Fruit fly (Drosophila melanogaster) S2 (cell line): ENCODE data around the gene Stim.

Experiments
- CG8478 ChIP-seq: fragments of >200 bp; optimal IDR thresholded peaks from 2 replicates; lab custom pipeline; 2018
- CTCF ChIP-seq, 2 experiments: fragments of >200 bp; optimal IDR thresholded peaks; 2 replicates each; lab custom pipeline; 2018

Stim gene

DNA sequence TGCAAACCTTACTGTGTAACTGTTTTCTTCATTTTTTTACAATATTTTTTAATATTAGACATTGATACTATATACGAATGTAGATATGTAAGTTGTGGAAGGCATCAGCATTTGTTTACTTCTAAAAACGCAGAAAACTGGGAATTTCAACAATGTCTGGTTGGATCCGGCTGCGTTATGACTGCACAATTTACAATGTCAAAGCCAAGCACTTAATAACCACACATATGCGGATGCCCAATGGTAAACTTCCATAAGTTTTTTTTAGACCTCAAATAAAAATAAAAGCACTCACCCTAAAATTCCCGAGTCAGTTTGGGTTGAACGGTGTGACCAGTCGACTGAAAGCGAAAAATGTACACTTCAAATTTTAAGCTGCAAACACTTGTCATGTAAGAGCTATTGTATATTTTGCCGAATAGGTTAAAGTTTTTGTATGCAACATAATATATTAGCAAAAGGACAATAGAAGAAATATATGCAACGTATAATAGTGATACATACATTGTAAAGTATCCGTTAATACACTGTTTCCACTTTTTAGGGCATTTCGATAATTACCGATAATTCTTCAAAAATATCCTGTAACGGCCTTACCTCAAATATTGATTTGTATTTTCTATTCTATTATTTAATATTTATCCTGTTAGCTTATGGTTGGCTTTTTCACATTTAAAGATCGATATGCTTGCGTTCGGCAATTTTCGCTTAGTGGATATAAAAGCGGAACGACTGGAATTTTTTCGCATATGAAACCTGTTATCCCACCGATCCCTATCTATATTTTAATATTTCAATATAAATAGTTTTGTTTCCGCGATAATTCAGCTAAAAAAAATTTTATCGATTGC, at the start of gene Stim:
Gene Stim (minus strand): TSS at position 347 of the 851 bp plus-strand sequence.
- no peak for TF ChIP-seq CG8478
- no peak for TF ChIP-seq CTCF (optimal IDR thresholded peaks at IDR 0.05; lab: Kevin White, UChicago)

DNA sequence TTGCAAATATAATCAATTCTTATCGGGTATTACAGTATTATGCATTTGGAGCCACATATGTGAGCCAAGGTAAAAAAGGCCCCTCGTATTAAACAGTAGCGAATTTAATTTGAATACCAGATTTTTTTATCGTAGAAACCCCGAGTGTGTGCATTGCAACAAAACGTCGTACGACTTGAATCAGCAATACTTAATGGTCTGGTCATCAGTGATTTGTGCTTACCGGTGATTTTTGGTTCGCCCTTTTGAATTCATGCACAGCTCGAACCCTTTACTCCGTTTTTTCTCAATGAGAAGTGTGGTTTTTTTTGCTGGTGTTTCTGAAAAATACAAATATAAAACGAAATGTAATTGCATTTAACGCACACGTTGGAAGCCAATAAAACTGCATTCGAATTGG, 49.4 kb upstream of the Stim start:
- TF ChIP-seq CG8478 (no peak), CTCF (optimal IDR thresholded peaks at IDR 0.05; lab: Kevin White, UChicago) (no peak)

DNA sequence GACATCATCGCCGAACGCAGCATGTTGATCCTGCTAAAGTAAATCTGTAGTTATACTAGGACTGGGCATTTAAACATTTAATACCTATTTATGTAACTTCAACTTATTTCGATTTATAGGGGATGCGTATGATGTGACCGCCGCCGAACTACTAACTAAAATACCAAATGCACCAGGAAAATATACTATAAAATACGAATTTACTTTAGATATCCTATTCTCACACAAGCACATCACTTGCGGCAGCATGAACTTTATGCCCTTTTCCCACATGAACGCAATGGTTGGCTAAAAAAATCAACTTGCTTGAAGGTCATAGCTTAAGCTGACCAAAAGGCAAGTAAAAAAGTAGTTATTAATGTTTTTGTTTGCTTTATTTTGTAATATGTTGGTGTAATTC, 46.4 kb upstream of the Stim start, which contains the start of gene ND-20:
Gene ND-20 (minus strand): TSS at position 155 of the 400 bp plus-strand sequence.
- no peak for TF ChIP-seq CG8478
- TF ChIP-seq CTCF (optimal IDR thresholded peaks at IDR 0.05; lab: Kevin White, UChicago): peak in 1 of 2 experiments; percentile 18

DNA sequence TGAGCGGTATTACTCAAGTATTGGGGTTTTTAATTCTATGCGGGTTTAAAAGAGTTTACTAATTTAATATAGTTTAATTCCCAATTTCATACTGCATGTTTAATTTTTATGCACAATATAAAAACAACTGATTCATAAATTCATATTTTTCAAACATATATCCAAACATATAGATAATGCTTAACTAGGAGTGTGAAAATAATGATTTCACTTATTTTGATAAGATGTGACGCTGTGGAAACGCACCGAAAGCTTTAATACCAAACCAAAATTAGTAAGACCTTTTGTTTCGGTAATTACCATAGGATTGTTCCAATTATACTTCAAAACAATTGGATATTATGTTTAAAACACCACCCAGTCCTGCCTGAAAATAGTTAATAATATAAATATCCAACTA, 43.2 kb upstream of the Stim start, which contains the start of gene Slc25A46a:
Gene Slc25A46a (plus strand): TSS at position 272 of the 400 bp plus-strand sequence.
- TF ChIP-seq CG8478 (no peak), CTCF (optimal IDR thresholded peaks at IDR 0.05; lab: Kevin White, UChicago) (no peak)

DNA sequence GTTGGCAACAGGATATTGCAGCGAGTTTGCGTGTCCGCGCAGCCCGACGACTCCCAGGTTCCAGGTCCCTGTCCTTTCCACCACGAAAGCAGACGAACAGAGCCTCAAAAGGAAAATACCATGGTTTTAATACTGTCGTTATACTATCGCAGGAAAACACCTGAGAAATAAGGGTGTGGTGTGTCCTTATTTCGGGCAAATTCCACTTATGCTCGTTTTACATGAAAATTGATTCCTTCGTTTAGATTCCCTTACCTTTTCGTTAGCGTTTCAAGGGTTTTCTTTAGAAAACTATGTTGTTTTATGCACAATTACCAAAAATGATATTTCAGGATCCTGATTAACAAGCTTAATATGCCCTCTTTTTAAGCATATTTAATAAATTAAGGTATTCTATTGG, 42.6 kb upstream of the Stim start, which contains the start of gene Cep164:
Gene Cep164 (minus strand): TSS at position 101 of the 400 bp plus-strand sequence.
- TF ChIP-seq CG8478: no peak
- no peak for TF ChIP-seq CTCF (optimal IDR thresholded peaks at IDR 0.05; lab: Kevin White, UChicago)

DNA sequence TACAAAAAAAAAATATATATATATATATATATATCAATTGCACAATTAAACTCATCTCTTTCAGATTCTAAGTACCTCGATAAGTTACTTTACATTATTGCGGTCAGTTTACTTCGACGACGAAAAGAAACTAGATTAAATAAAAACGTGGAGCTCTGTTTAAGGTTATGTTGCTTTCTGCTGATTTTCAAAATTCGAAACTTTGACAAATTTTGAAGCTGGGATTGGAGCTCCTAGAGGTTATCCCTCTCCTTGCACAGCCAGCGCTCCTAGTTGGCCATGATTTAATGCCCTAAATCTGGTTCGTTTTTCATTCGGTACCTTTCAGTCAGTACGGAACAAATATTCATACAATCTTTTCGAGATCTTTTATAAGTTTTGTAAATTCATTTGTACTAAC, 36.3 kb upstream of the Stim start, which contains the start of gene CG42766:
Gene CG42766 (plus strand): TSS at position 301 of the 400 bp plus-strand sequence.
- no peak for TF ChIP-seq CG8478
- TF ChIP-seq CTCF (optimal IDR thresholded peaks at IDR 0.05; lab: Kevin White, UChicago): no peak

DNA sequence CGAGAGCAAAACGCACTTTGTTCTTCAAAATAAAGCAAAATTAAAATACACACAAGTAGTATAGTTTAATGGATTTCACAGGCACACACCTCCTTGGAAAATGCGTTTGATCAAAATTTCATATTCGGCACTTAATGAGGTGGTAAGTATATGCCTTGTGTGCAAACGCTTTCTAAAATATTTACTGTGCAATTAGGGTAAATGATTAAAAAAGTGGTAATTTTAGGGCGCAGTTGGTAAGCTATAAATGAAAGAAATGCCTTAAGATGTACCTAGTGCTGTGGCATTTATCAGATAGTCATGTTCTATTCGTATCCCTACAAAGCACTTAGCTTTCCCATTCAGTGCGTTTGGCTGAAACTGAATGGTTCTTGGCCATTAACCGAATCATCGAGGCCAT, 33.9 kb upstream of the Stim start, which contains the start of gene Or13a:
Gene Or13a (plus strand): TSS at position 301 of the 400 bp plus-strand sequence.
- TF ChIP-seq CG8478 (no peak), CTCF (optimal IDR thresholded peaks at IDR 0.05; lab: Kevin White, UChicago) (no peak)

DNA sequence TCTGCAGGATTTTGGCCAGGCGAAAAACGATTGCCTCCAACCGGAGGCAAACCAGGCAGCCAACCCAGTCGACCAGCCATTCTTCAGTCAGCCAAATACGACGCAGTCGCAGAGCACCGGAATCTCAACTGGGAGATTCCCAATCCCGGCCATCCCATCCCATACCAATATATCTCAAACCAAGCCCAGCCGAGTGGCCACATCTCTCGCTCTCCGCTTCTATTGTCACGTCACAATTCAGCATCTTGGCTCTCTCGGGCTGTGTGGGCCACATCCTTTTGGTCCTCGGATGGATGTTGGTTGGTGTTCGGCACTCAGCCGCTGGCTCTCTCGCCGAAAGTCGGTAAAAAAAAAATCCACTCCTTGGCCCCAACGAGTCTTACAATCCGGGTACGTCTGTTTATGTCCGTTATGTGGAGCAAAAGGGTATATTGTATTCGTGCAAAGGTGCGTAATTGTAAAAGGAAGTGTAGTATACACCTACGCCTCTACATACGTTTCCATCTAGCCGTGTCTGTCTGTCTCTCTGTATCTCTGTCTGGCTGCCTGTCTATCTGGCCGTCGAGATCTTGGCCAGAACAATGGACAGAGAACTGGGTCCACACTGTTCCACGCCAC, 33.0 kb upstream of the Stim start, which contains the start of gene mmd:
Gene mmd (minus strand): TSS at position 3 of the 618 bp plus-strand sequence.
- TF ChIP-seq CTCF (optimal IDR thresholded peaks at IDR 0.05; lab: Kevin White, UChicago) (no peak), CG8478 (no peak)

DNA sequence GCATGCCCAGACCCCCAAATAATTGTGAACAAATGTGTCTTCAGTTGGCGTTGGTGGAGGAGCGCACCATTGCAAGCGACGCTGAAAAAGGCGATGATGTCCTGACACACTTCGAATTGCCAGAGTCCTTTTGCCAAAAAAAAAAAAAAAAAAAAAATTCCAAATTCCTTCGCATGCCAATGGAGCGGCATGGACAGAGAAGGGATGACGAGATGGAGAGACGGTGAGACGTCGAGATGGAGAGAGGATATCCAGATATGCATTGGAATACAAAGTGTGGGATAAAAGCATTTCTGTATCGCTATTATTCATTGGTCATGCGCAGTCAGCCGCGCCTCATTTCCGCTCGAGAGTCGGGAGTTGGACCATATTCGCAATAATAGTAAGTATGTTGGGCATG, 31.3 kb upstream of the Stim start:
- TF ChIP-seq CG8478 (no peak), CTCF (optimal IDR thresholded peaks at IDR 0.05; lab: Kevin White, UChicago) (no peak)

DNA sequence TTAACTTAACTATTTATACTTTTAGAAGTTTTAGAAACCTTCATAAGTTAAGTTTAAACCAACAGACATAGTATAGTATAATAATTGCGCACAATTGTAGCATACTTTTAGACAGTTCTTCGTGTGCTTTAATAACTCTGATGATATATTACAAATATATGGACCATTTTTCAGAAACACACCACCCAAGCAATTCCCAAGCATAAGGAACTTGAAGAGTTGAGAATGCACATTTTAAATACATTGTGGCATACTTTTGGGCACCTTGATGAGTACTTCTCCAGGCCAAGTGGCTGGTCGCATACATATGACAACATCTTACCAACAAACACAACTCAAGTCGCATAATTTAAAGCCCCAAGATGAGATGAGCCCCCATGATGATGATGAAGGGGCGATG, 29.3 kb upstream of the Stim start:
- no peak for TF ChIP-seq CG8478
- TF ChIP-seq CTCF (optimal IDR thresholded peaks at IDR 0.05; lab: Kevin White, UChicago): no peak

DNA sequence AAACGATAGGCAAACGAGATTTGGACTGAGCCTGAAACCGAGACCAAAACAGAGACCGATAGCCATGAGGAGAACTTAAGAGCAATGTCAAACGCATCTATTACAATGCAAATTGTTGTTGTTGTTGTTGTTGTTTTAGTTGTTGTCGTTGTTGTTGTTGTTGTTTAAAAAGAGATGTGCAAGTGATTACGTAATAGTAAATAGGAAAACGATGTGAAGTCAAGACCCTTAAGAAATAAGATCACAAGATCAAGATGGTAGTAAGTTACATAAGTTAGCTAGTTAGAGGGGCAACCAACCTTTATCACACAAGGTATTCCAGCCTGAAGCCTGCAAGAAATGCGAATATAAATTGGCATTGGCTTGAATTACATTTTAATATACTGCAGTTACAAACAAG, 9.8 kb upstream of the Stim start:
- no peak for TF ChIP-seq CG8478
- TF ChIP-seq CTCF (optimal IDR thresholded peaks at IDR 0.05; lab: Kevin White, UChicago): no peak

DNA sequence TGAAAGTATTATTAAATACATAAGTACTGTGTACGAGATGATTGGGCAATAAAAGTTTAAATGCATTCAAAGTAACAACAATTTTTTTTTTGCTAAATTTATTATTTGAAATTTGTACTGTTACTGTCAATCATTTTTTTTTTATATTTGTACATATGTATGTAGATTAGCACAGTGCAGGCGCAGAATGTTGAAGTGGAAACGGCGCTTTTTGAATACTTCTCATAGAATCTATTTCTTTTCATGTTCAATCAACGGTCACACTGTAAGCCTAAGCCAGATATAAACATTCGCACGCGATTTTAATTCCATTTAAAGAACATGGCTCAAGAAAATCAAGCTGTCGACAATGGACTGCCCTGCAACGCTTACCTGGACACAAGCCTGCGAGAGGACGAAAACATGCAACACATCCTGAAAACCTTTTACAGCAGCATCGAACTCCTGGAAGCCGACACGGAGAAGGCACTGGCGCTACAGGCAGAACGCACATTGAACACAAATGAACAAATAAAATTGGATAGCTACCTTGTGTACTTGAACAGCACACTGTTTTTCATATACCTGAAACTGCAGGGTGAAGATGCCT, 4.6 kb upstream of the Stim start, which contains the start of gene Rrp47:
Gene Rrp47 (plus strand): TSS at position 163 of the 589 bp plus-strand sequence.
- TF ChIP-seq CG8478 (no peak), CTCF (optimal IDR thresholded peaks at IDR 0.05; lab: Kevin White, UChicago) (no peak)

DNA sequence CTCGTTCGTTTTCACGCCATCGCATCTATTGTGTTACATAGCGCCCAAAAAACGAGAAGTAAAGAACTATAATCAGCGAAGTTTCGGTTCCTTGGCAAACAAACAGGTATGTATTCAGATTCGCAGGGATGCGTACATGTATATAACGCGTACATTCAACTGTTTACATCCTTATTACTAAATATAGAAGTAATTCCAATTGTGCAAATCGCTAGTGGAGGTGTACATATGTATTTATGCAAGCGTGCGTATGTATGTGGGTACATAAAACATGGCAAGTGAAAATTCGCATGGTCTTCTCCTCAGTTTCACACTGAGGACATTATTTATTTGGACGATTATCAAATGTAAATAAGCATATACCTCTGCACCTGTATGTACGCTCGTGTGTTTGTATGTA, 1.3 kb upstream of the Stim start:
- TF ChIP-seq CTCF (optimal IDR thresholded peaks at IDR 0.05; lab: Kevin White, UChicago): no peak
- TF ChIP-seq CG8478: no peak

DNA sequence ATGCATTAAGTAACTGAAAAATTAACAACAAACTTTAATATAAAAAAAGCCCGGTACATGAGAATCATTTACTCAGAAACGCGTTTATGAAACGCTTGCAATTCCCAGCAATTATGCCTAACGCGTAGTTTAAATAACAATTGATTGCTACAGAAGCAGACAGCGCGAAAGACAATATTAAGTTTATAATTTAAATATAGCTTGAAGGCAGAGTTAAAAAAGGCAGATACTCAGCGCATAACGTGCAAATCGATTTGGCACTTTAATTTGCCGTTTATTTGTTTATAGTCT, 650 bp upstream of the Stim start, which contains the start of gene CG8924:
Gene CG8924 (plus strand): TSS at position 122 of the 291 bp plus-strand sequence.
- TF ChIP-seq CTCF (optimal IDR thresholded peaks at IDR 0.05; lab: Kevin White, UChicago): no peak
- no peak for TF ChIP-seq CG8478

DNA sequence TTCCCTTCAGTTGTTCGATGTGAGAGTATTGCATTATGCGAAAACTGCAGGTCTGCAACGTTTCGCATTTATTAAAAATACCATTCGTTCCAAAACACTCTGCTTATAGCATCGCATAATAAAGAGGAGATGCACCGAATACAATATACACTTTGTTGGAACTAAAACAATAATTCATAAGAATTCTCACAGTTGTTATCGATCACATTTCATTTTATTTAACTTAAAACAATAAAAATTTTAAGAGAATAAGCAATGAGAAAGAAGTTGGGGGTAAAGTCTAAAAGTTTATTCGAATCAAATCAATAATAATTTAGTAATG, 6.1 kb downstream of the Stim start:
- TF ChIP-seq CTCF (optimal IDR thresholded peaks at IDR 0.05; lab: Kevin White, UChicago) (no peak), CG8478 (no peak)
